Fruit fly (Drosophila melanogaster) whole organism, embryonic: Measurements from ENCODE around the gene CG13113.

Experiments
- C15 ChIP-seq: fragments of 200-800 bp; sonication (Bioruptor generic); IDR thresholded peaks from 3 replicates; pipeline ENCODE4 v1.3.6; 2022; ENCODE audit warnings: missing biosample characterization, missing genetic modification characterization
- CG10147 ChIP-seq: fragments of 200-800 bp; sonication (Bioruptor generic); optimal IDR thresholded peaks from 2 replicates; lab custom pipeline; 2019; ENCODE audit warnings: missing biosample characterization, mild to moderate bottlenecking, missing genetic modification characterization, moderate library complexity
- CG10654 ChIP-seq: fragments of 200-800 bp; sonication (Bioruptor generic); optimal IDR thresholded peaks from 2 replicates; lab custom pipeline; 2016; ENCODE audit warnings: missing biosample characterization, missing genetic modification characterization
- CG11093 ChIP-seq: fragments of 200-800 bp; sonication (Bioruptor generic); IDR thresholded peaks from 3 replicates; pipeline ENCODE4 v1.3.6; 2022; ENCODE audit warnings: missing biosample characterization, missing genetic modification characterization
- CG12942 ChIP-seq: fragments of 200-800 bp; sonication (Bioruptor generic); optimal IDR thresholded peaks from 3 replicates; lab custom pipeline; 2016; ENCODE audit warnings: missing biosample characterization, missing genetic modification characterization
- CG13894 ChIP-seq: fragments of 200-800 bp; sonication (Bioruptor generic); optimal IDR thresholded peaks from 3 replicates; lab custom pipeline; 2018; ENCODE audit warnings: missing biosample characterization, mild to moderate bottlenecking, missing genetic modification characterization, moderate library complexity
- CG17361 ChIP-seq: fragments of 200-800 bp; sonication (Bioruptor generic); IDR thresholded peaks from 3 replicates; pipeline ENCODE4 v1.3.6; 2022; ENCODE audit warnings: missing biosample characterization, missing genetic modification characterization
- CG18262 ChIP-seq: fragments of 200-800 bp; optimal IDR thresholded peaks from 3 replicates; lab custom pipeline; 2019; ENCODE audit warnings: missing biosample characterization, mild to moderate bottlenecking, missing genetic modification characterization, moderate library complexity
- CG18476 ChIP-seq: fragments of 200-800 bp; sonication (Bioruptor generic); optimal IDR thresholded peaks from 2 replicates; lab custom pipeline; 2016; ENCODE audit warnings: missing biosample characterization, mild to moderate bottlenecking, missing genetic modification characterization
- CG3407 ChIP-seq: fragments of 200-800 bp; sonication (Bioruptor generic); optimal IDR thresholded peaks from 2 replicates; lab custom pipeline; 2018; ENCODE audit warnings: missing biosample characterization, mild to moderate bottlenecking, missing genetic modification characterization
- CG6254 ChIP-seq: fragments of 200-800 bp; sonication (Bioruptor generic); optimal IDR thresholded peaks from 3 replicates; lab custom pipeline; 2017; ENCODE audit warnings: mild to moderate bottlenecking, missing biosample characterization, missing genetic modification reagents, missing genetic modification characterization
- CG6654 ChIP-seq: fragments of 200-800 bp; sonication (Bioruptor generic); optimal IDR thresholded peaks from 2 replicates; lab custom pipeline; 2017; ENCODE audit warnings: missing biosample characterization, mild to moderate bottlenecking, missing genetic modification characterization
- CTCF ChIP-seq: fragments of 200-800 bp; sonication (Bioruptor generic); optimal IDR thresholded peaks from 2 replicates; lab custom pipeline; 2017; ENCODE audit warnings: missing biosample characterization, mild to moderate bottlenecking, missing genetic modification characterization, moderate library complexity
- Fer2 ChIP-seq: fragments of 200-800 bp; sonication (Bioruptor generic); optimal IDR thresholded peaks from 2 replicates; lab custom pipeline; 2018; ENCODE audit warnings: missing biosample characterization, mild to moderate bottlenecking, missing genetic modification characterization, moderate library complexity
- Gsc ChIP-seq: fragments of 200-800 bp; sonication (Bioruptor generic); IDR thresholded peaks from 2 replicates; pipeline ENCODE4 v1.3.6; 2022; ENCODE audit warnings: missing biosample characterization, missing genetic modification characterization
- H15 ChIP-seq: fragments of 200-800 bp; sonication (Bioruptor generic); IDR thresholded peaks from 3 replicates; pipeline ENCODE4 v1.3.6; 2022; ENCODE audit warnings: missing biosample characterization, missing genetic modification characterization
- Mes4 ChIP-seq: fragments of 200-800 bp; sonication (Bioruptor generic); optimal IDR thresholded peaks from 2 replicates; lab custom pipeline; 2016; ENCODE audit warnings: missing biosample characterization, missing genetic modification characterization
- Myb ChIP-seq: fragments of 200-800 bp; sonication (Bioruptor generic); optimal IDR thresholded peaks from 2 replicates; lab custom pipeline; 2016; ENCODE audit warnings: missing biosample characterization, missing genetic modification characterization
- Neu2 ChIP-seq: fragments of 200-800 bp; sonication (Bioruptor generic); optimal IDR thresholded peaks from 3 replicates; lab custom pipeline; 2016; ENCODE audit warnings: missing biosample characterization, missing genetic modification characterization, borderline replicate concordance
- NfI ChIP-seq: fragments of 200-800 bp; sonication (Bioruptor generic); optimal IDR thresholded peaks from 3 replicates; lab custom pipeline; 2018; ENCODE audit warnings: missing biosample characterization, mild to moderate bottlenecking, missing genetic modification characterization, moderate library complexity
- Six4 ChIP-seq: fragments of 200-800 bp; sonication (Bioruptor generic); optimal IDR thresholded peaks from 2 replicates; lab custom pipeline; 2016; ENCODE audit warnings: missing biosample characterization, missing genetic modification characterization
- ac ChIP-seq: fragments of 200-800 bp; sonication (Bioruptor generic); optimal IDR thresholded peaks from 3 replicates; lab custom pipeline; 2017; ENCODE audit warnings: missing biosample characterization, mild to moderate bottlenecking, missing genetic modification characterization
- al ChIP-seq: fragments of 200-800 bp; sonication (Bioruptor generic); IDR thresholded peaks from 2 replicates; pipeline ENCODE4 v1.3.6; 2022; ENCODE audit warnings: missing biosample characterization, missing genetic modification characterization
- ase ChIP-seq: fragments of 200-800 bp; sonication (Bioruptor generic); IDR thresholded peaks from 3 replicates; pipeline ENCODE4 v1.3.6; 2022; ENCODE audit warnings: missing biosample characterization, missing genetic modification characterization
- az2 ChIP-seq: fragments of 200-800 bp; sonication (Bioruptor generic); optimal IDR thresholded peaks from 3 replicates; lab custom pipeline; 2016; ENCODE audit warnings: missing biosample characterization, missing genetic modification characterization
- bbx ChIP-seq: fragments of 200-800 bp; sonication (Bioruptor generic); IDR thresholded peaks from 2 replicates; pipeline ENCODE4 v1.3.6; 2022; ENCODE audit warnings: missing biosample characterization, missing genetic modification characterization; ENCODE audit not compliant: partially characterized antibody
- bcd ChIP-seq: fragments of 200-800 bp; sonication (Bioruptor generic); optimal IDR thresholded peaks from 2 replicates; lab custom pipeline; 2017; ENCODE audit warnings: missing biosample characterization, mild to moderate bottlenecking, missing genetic modification characterization
- bigmax ChIP-seq: fragments of 200-800 bp; sonication (Bioruptor generic); optimal IDR thresholded peaks from 2 replicates; lab custom pipeline; 2018; ENCODE audit warnings: missing biosample characterization, mild to moderate bottlenecking, missing genetic modification characterization
- cg ChIP-seq: fragments of 200-800 bp; sonication (Bioruptor generic); optimal IDR thresholded peaks from 3 replicates; lab custom pipeline; 2019; ENCODE audit warnings: missing biosample characterization, mild to moderate bottlenecking, missing genetic modification characterization, moderate library complexity
- chn ChIP-seq: fragments of 200-800 bp; sonication (Bioruptor generic); optimal IDR thresholded peaks from 2 replicates; lab custom pipeline; 2016; ENCODE audit warnings: missing biosample characterization, missing genetic modification characterization
- ci ChIP-seq: fragments of 200-800 bp; sonication (Bioruptor generic); IDR thresholded peaks from 3 replicates; pipeline ENCODE4 v1.3.6; 2022; ENCODE audit warnings: missing biosample characterization, missing genetic modification characterization
- disco-r ChIP-seq: fragments of 200-800 bp; sonication (Bioruptor generic); optimal IDR thresholded peaks from 2 replicates; lab custom pipeline; 2016; ENCODE audit warnings: missing biosample characterization, missing genetic modification characterization
- dm ChIP-seq: fragments of 200-800 bp; sonication (Bioruptor generic); optimal IDR thresholded peaks from 3 replicates; lab custom pipeline; 2016; ENCODE audit warnings: missing biosample characterization, missing genetic modification characterization
- dpn ChIP-seq, 2 experiments: fragments of 200-800 bp; sonication (Bioruptor generic); optimal IDR thresholded peaks; 3 replicates each; lab custom pipeline; 2016; ENCODE audit warnings: missing biosample characterization in 2 of 2, missing genetic modification characterization in 2 of 2
- dysf ChIP-seq: fragments of 200-800 bp; sonication (Bioruptor generic); IDR thresholded peaks from 3 replicates; pipeline ENCODE4 v1.3.6; 2022; ENCODE audit warnings: missing biosample characterization, missing genetic modification characterization
- fd64A ChIP-seq: fragments of 200-800 bp; sonication (Bioruptor generic); optimal IDR thresholded peaks from 3 replicates; lab custom pipeline; 2018; ENCODE audit warnings: missing biosample characterization, mild to moderate bottlenecking, missing genetic modification characterization
- gce ChIP-seq: fragments of 200-800 bp; sonication (Bioruptor generic); IDR thresholded peaks from 3 replicates; pipeline ENCODE4 v1.3.6; 2022; ENCODE audit warnings: missing biosample characterization, missing genetic modification characterization
- gsb ChIP-seq: fragments of 200-800 bp; sonication (Bioruptor generic); IDR thresholded peaks from 2 replicates; pipeline ENCODE4 v1.3.6; 2022; ENCODE audit warnings: missing biosample characterization, missing genetic modification characterization
- hbn ChIP-seq: fragments of 200-800 bp; sonication (Bioruptor generic); IDR thresholded peaks from 2 replicates; pipeline ENCODE4 v1.3.6; 2022; ENCODE audit warnings: missing biosample characterization, missing genetic modification characterization; ENCODE audit not compliant: partially characterized antibody
- hkb ChIP-seq, 2 experiments: fragments of 200-800 bp in 1 of 2; fragments of >200 bp in 1 of 2; sonication (Bioruptor generic) in 1 of 2; IDR thresholded peaks in 1 of 2; optimal IDR thresholded peaks in 1 of 2; 2 replicates each; pipeline versions ENCODE4 v1.3.6 to Lab custom; 2017 to 2022; ENCODE audit warnings: missing biosample characterization in 1 of 2, missing genetic modification characterization in 1 of 2
- jumu ChIP-seq: fragments of 200-800 bp; sonication (Bioruptor generic); optimal IDR thresholded peaks from 3 replicates; lab custom pipeline; 2016; ENCODE audit warnings: missing biosample characterization, missing genetic modification characterization
- lola ChIP-seq, 3 experiments: fragments of >200 bp in 2 of 3; fragments of 200-800 bp in 1 of 3; sonication (Bioruptor generic) in 1 of 3; optimal IDR thresholded peaks; 2 replicates each; lab custom pipeline; 2017 to 2019; ENCODE audit warnings: missing biosample characterization in 3 of 3, missing genetic modification characterization in 3 of 3, mild to moderate bottlenecking in 1 of 3, moderate library complexity in 1 of 3
- pnt ChIP-seq: fragments of 200-800 bp; sonication (Bioruptor generic); optimal IDR thresholded peaks from 3 replicates; lab custom pipeline; 2016; ENCODE audit warnings: missing biosample characterization, missing genetic modification characterization
- rib ChIP-seq: fragments of 200-800 bp; sonication (Bioruptor generic); IDR thresholded peaks from 2 replicates; pipeline ENCODE4 v1.3.6; 2022; ENCODE audit warnings: missing biosample characterization, missing genetic modification characterization
- sisA ChIP-seq: fragments of 200-800 bp; sonication (Bioruptor generic); IDR thresholded peaks from 2 replicates; pipeline ENCODE4 v1.3.6; 2022; ENCODE audit warnings: missing biosample characterization, missing genetic modification characterization
- tio ChIP-seq: fragments of 200-800 bp; sonication (Bioruptor generic); optimal IDR thresholded peaks from 2 replicates; lab custom pipeline; 2017; ENCODE audit warnings: missing biosample characterization, missing genetic modification characterization, inconsistent platforms
- unpg ChIP-seq: fragments of 200-800 bp; sonication (Bioruptor generic); optimal IDR thresholded peaks from 3 replicates; lab custom pipeline; 2018; ENCODE audit warnings: missing biosample characterization, mild to moderate bottlenecking, missing genetic modification characterization, moderate library complexity
- vfl ChIP-seq: fragments of 200-800 bp; sonication (Bioruptor generic); optimal IDR thresholded peaks from 2 replicates; lab custom pipeline; 2016; ENCODE audit warnings: missing biosample characterization, missing genetic modification characterization
- vvl ChIP-seq: fragments of 200-800 bp; sonication (Bioruptor generic); IDR thresholded peaks from 2 replicates; pipeline ENCODE4 v1.3.6; 2022; ENCODE audit warnings: missing biosample characterization, missing genetic modification characterization
- zfh1 ChIP-seq: fragments of 200-800 bp; sonication (Bioruptor generic); IDR thresholded peaks from 3 replicates; pipeline ENCODE4 v1.3.6; 2022; ENCODE audit warnings: missing biosample characterization, missing genetic modification characterization

Gene CG13113

DNA sequence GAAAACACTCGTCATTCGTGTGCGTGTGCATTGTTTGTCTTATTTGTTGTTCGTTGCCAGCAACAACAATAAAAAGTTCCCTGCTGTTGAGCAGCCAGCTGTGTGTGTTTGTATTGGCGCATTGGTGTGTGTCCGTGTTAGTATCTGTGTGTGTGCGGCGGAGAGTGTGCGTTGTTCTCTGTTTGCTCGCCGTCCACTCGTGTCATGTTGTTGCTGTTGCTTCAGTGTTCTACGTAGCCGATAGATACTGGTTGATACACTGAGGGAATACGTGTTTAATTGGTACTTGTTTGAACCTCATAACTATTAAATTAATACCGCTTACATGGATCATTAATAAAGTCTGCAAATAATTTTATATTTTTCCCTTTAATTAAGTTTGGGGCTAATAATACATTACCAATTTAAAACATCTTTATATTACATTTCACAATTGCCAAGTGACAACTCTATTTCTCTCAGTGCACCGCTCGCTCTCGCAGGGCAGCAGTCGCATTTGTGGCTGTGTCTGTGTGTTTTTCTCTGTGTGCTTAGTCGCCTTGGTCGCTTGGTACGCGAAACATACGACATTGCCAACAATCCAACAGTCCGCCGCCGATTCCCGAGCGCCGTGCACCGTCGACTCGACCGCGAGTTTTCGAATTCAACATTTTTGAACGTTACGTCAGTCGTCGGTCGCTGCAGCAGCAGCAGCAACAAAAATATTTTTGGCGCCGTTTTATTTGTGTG, 24.6 kb downstream of the CG13113 start, which contains the start of gene brwl (continued):
- peak; percentile 99 for TF ChIP-seq az2 (GFP tag; lab: Kevin White, UChicago)
- TF ChIP-seq gce: peak; percentile 94
- peak; percentile 98 for TF ChIP-seq chn (GFP tag; lab: Kevin White, UChicago)
- peak; percentile 98 for TF ChIP-seq ase (GFP tag; lab: Robert Waterston, UW)
- peak; percentile 99 for TF ChIP-seq unpg (GFP tag; lab: Kevin White, UChicago)
- TF ChIP-seq disco-r: peak; percentile 96
- TF ChIP-seq hbn (GFP tag; lab: Robert Waterston, UW): no peak
- TF ChIP-seq CG6654 (GFP tag; lab: Kevin White, UChicago): peak; percentile 91
- TF ChIP-seq CG11093 (GFP tag; lab: Robert Waterston, UW): peak; percentile 97
- peak in 1 of 3 experiments; percentile 99 for TF ChIP-seq lola (GFP tag; optimal IDR thresholded peaks at IDR 0.05; lab: Kevin White, UChicago)
- peak; percentile 95 for TF ChIP-seq dm (GFP tag; lab: Kevin White, UChicago)
- TF ChIP-seq al: peak; percentile 97
- TF ChIP-seq bigmax (GFP tag; lab: Kevin White, UChicago): peak; percentile 76
- peak; percentile 95 for TF ChIP-seq Gsc (GFP tag; lab: Robert Waterston, UW)
- TF ChIP-seq fd64A (GFP tag; lab: Kevin White, UChicago): peak; percentile 95
- TF ChIP-seq CG10654: peak; percentile 99
- TF ChIP-seq Fer2: peak; percentile 94
- peak; percentile 99 for TF ChIP-seq cg (GFP tag; lab: Kevin White, UChicago)
- TF ChIP-seq CG13894: peak; percentile 97
- peak; percentile 87 for TF ChIP-seq Myb (GFP tag; lab: Kevin White, UChicago)
- TF ChIP-seq ac: peak; percentile 97
- peak; percentile 99 for TF ChIP-seq Six4 (GFP tag; lab: Kevin White, UChicago)
- peak; percentile 98 for TF ChIP-seq jumu (GFP tag; lab: Kevin White, UChicago)
- peak; percentile 57; the same call in 1 of the 2 replicates for TF ChIP-seq bbx (GFP tag; lab: Robert Waterston, UW)
- TF ChIP-seq bcd (GFP tag; lab: Kevin White, UChicago): peak; percentile 99
- peak; percentile 98 for TF ChIP-seq NfI
- peak; percentile 75 for TF ChIP-seq CTCF
- no peak for TF ChIP-seq hkb (optimal IDR thresholded peaks at IDR 0.05; lab: Kevin White, UChicago)
- peak; percentile 99 for TF ChIP-seq hkb (GFP tag; IDR thresholded peaks at IDR 0.05; lab: Robert Waterston, UW)
- peak; percentile 98 for TF ChIP-seq ci (GFP tag; lab: Robert Waterston, UW)
- peak; percentile 96 for TF ChIP-seq rib (GFP tag; lab: Robert Waterston, UW)
- TF ChIP-seq dpn (GFP tag; optimal IDR thresholded peaks at IDR 0.05; lab: Kevin White, UChicago): peak; percentile 99
- TF ChIP-seq gsb (GFP tag; lab: Robert Waterston, UW): peak; percentile 96
- TF ChIP-seq CG12942 (GFP tag; lab: Kevin White, UChicago): peak; percentile 99
- peak; percentile 99 for TF ChIP-seq CG17361 (GFP tag; lab: Robert Waterston, UW)
- peak; percentile 96 for TF ChIP-seq vfl (GFP tag; lab: Kevin White, UChicago)
- peak; percentile 95 for TF ChIP-seq C15 (GFP tag; lab: Robert Waterston, UW)
- TF ChIP-seq Mes4: peak; percentile 98
- TF ChIP-seq CG6254 (GFP tag; lab: Kevin White, UChicago): peak; percentile 97
- TF ChIP-seq H15 (GFP tag; lab: Robert Waterston, UW): peak; percentile 98
- peak; percentile 98 for TF ChIP-seq zfh1 (GFP tag; lab: Robert Waterston, UW)
- peak; percentile 99 for TF ChIP-seq vvl (GFP tag; lab: Robert Waterston, UW)
- peak; percentile 98 for TF ChIP-seq CG18476 (GFP tag; lab: Kevin White, UChicago)
- TF ChIP-seq pnt: peak; percentile 98
- TF ChIP-seq CG3407 (GFP tag; lab: Kevin White, UChicago): peak; percentile 97
- TF ChIP-seq tio: peak; percentile 99
- TF ChIP-seq Neu2 (GFP tag; lab: Kevin White, UChicago): peak; percentile 93
- TF ChIP-seq dysf (GFP tag; lab: Robert Waterston, UW): peak; percentile 99
- peak; percentile 98 for TF ChIP-seq CG10147 (GFP tag; lab: Kevin White, UChicago)
- peak; percentile 99 for TF ChIP-seq CG18262 (tag; lab: Kevin White, UChicago)
- peak; percentile 99 for TF ChIP-seq sisA (GFP tag; lab: Robert Waterston, UW)
